Worm (Caenorhabditis elegans): ENCODE data around the gene F08F1.4.

- no peak for TF ChIP-seq tab-1 (GFP tag; IDR thresholded peaks at IDR 0.05)
- no peak for TF ChIP-seq flt-1 (GFP tag; IDR thresholded peaks at IDR 0.05)
- no peak for TF ChIP-seq ztf-29 (GFP tag; IDR thresholded peaks at IDR 0.05)
- no peak for TF ChIP-seq med-1 (GFP tag; optimal IDR thresholded peaks at IDR 0.05; ENCODE audit: insufficient read depth)
- TF ChIP-seq ref-1 (GFP tag; conservative IDR thresholded peaks at IDR 0.05): no peak
- TF ChIP-seq ztf-23 (GFP tag; IDR thresholded peaks at IDR 0.05): no peak
- TF ChIP-seq T22C8.4 (GFP tag; IDR thresholded peaks at IDR 0.05): no peak
- no peak for TF ChIP-seq klf-2 (GFP tag; conservative IDR thresholded peaks at IDR 0.05)
Measured at ce11 chrX:8371906-8372305, 41.3 kb upstream of the F08F1.4 start, which contains the start of gene nep-15.
